Worm (Caenorhabditis elegans) whole organism, L2 larva: ENCODE measurements around the gene srbc-63.

Experiments used
- C34F6.9 ChIP-seq: fragments of 150-350 bp; optimal IDR thresholded peaks from 2 replicates; lab custom pipeline; 2014; ENCODE audit warnings: missing biosample characterization, missing genetic modification characterization
- F13H6.1 ChIP-seq: sonication (generic microtip); optimal IDR thresholded peaks from 2 replicates; lab custom pipeline; 2016; ENCODE audit warnings: missing genetic modification characterization, missing compliant biosample characterization
- R02D3.7 ChIP-seq: fragments of 150-350 bp; optimal IDR thresholded peaks from 2 replicates; lab custom pipeline; 2014; ENCODE audit warnings: missing biosample characterization, missing genetic modification characterization
- Y55F3AM.14 ChIP-seq: fragments of 200-800 bp; sonication (Bioruptor generic); optimal IDR thresholded peaks from 2 replicates; lab custom pipeline; 2018; ENCODE audit warnings: mild to moderate bottlenecking, missing genetic modification characterization, missing compliant biosample characterization
- alr-1 ChIP-seq: fragments of 150-350 bp; optimal IDR thresholded peaks from 2 replicates; lab custom pipeline; 2014; ENCODE audit warnings: missing biosample characterization, missing genetic modification characterization
- aly-2 ChIP-seq: fragments of 150-350 bp; optimal IDR thresholded peaks from 2 replicates; lab custom pipeline; 2014; ENCODE audit warnings: missing biosample characterization, missing genetic modification characterization
- ama-1 ChIP-seq: fragments of 150-350 bp; optimal IDR thresholded peaks from 2 replicates; lab custom pipeline; 2018; ENCODE audit warnings: inconsistent platforms
- ceh-82 ChIP-seq: fragments of 150-350 bp; optimal IDR thresholded peaks from 2 replicates; lab custom pipeline; 2014; ENCODE audit warnings: missing biosample characterization, missing genetic modification characterization
- crh-2 ChIP-seq: sonication (generic microtip); optimal IDR thresholded peaks from 2 replicates; lab custom pipeline; 2017; ENCODE audit warnings: missing biosample characterization, missing genetic modification characterization
- dmd-4 ChIP-seq: sonication (generic microtip); optimal IDR thresholded peaks from 2 replicates; lab custom pipeline; 2017; ENCODE audit warnings: missing biosample characterization, missing genetic modification characterization
- egl-27 ChIP-seq: sonication (generic microtip); optimal IDR thresholded peaks from 3 replicates; lab custom pipeline; 2017; ENCODE audit warnings: missing biosample characterization, missing genetic modification reagents, missing genetic modification characterization
- elt-1 ChIP-seq: fragments of 150-350 bp; optimal IDR thresholded peaks from 2 replicates; lab custom pipeline; 2014; ENCODE audit warnings: missing biosample characterization, missing genetic modification characterization
- elt-3 ChIP-seq: sonication (generic microtip); optimal IDR thresholded peaks from 2 replicates; lab custom pipeline; 2017; ENCODE audit warnings: missing biosample characterization, missing genetic modification characterization
- fos-1 ChIP-seq: fragments of 150-350 bp; optimal IDR thresholded peaks from 2 replicates; lab custom pipeline; 2014; ENCODE audit warnings: missing biosample characterization, missing genetic modification characterization
- gmeb-1 ChIP-seq: fragments of 150-350 bp; optimal IDR thresholded peaks from 2 replicates; lab custom pipeline; 2014; ENCODE audit warnings: missing biosample characterization, missing genetic modification characterization
- lin-11 ChIP-seq: fragments of 150-350 bp; sonication (generic microtip); optimal IDR thresholded peaks from 2 replicates; lab custom pipeline; 2014; ENCODE audit warnings: missing biosample characterization, missing genetic modification characterization, inconsistent platforms, mixed read lengths
- lin-13 ChIP-seq: fragments of 150-350 bp; optimal IDR thresholded peaks from 2 replicates; lab custom pipeline; 2014; ENCODE audit warnings: missing biosample characterization, missing genetic modification reagents, missing genetic modification characterization
- lin-39 ChIP-seq: fragments of 150-350 bp; optimal IDR thresholded peaks from 2 replicates; lab custom pipeline; 2014; ENCODE audit warnings: missing biosample characterization, missing genetic modification reagents, missing genetic modification characterization
- mab-5 ChIP-seq: fragments of 150-350 bp; optimal IDR thresholded peaks from 2 replicates; lab custom pipeline; 2014; ENCODE audit warnings: missing biosample characterization, missing genetic modification characterization
- mbf-1 ChIP-seq: sonication (generic microtip); optimal IDR thresholded peaks from 2 replicates; lab custom pipeline; 2017; ENCODE audit warnings: missing biosample characterization, missing genetic modification characterization
- nhr-10 ChIP-seq: sonication (generic microtip); optimal IDR thresholded peaks from 2 replicates; lab custom pipeline; 2017; ENCODE audit warnings: missing biosample characterization, missing genetic modification characterization
- nhr-11 ChIP-seq: fragments of 150-350 bp; optimal IDR thresholded peaks from 2 replicates; lab custom pipeline; 2014; ENCODE audit warnings: missing biosample characterization, missing genetic modification characterization
- nhr-12 ChIP-seq: fragments of 150-350 bp; optimal IDR thresholded peaks from 2 replicates; lab custom pipeline; 2014; ENCODE audit warnings: missing biosample characterization, missing genetic modification characterization
- nhr-129 ChIP-seq: fragments of 150-350 bp; optimal IDR thresholded peaks from 2 replicates; lab custom pipeline; 2014; ENCODE audit warnings: missing biosample characterization, missing genetic modification characterization
- nhr-21 ChIP-seq: fragments of 150-350 bp; optimal IDR thresholded peaks from 2 replicates; lab custom pipeline; 2014; ENCODE audit warnings: missing biosample characterization, missing genetic modification characterization
- nhr-23 ChIP-seq: fragments of 150-350 bp; optimal IDR thresholded peaks from 2 replicates; lab custom pipeline; 2014; ENCODE audit warnings: missing biosample characterization, missing genetic modification reagents, missing genetic modification characterization
- nhr-237 ChIP-seq: fragments of 150-350 bp; optimal IDR thresholded peaks from 2 replicates; lab custom pipeline; 2014; ENCODE audit warnings: missing biosample characterization, missing genetic modification characterization
- nhr-77 ChIP-seq: fragments of 150-350 bp; optimal IDR thresholded peaks from 2 replicates; lab custom pipeline; 2014; ENCODE audit warnings: missing biosample characterization, missing genetic modification characterization
- peb-1 ChIP-seq: fragments of 150-350 bp; optimal IDR thresholded peaks from 2 replicates; lab custom pipeline; 2014; ENCODE audit warnings: missing biosample characterization, missing genetic modification characterization
- sem-4 ChIP-seq: fragments of 150-350 bp; optimal IDR thresholded peaks from 2 replicates; lab custom pipeline; 2014; ENCODE audit warnings: missing biosample characterization, missing genetic modification reagents, missing genetic modification characterization
- skn-1 ChIP-seq: sonication (generic microtip); optimal IDR thresholded peaks from 2 replicates; lab custom pipeline; 2017; ENCODE audit warnings: missing biosample characterization, missing genetic modification characterization
- sma-3 ChIP-seq: sonication (generic microtip); optimal IDR thresholded peaks from 2 replicates; lab custom pipeline; 2016; ENCODE audit warnings: missing genetic modification reagents, missing genetic modification characterization, missing compliant biosample characterization
- sma-9 ChIP-seq, 2 experiments: fragments of 150-350 bp in 1 of 2; sonication (generic microtip) in 1 of 2; optimal IDR thresholded peaks; 2 replicates each; lab custom pipeline; 2014 to 2016; ENCODE audit warnings: missing genetic modification characterization in 2 of 2, mild to moderate bottlenecking in 1 of 2, missing biosample characterization in 1 of 2, missing compliant biosample characterization in 1 of 2, missing genetic modification reagents in 1 of 2, moderate library complexity in 1 of 2
- snpc-4 ChIP-seq: fragments of 150-350 bp; optimal IDR thresholded peaks from 2 replicates; lab custom pipeline; 2014; ENCODE audit warnings: missing biosample characterization, missing genetic modification characterization
- unc-39 ChIP-seq: fragments of 150-350 bp; optimal IDR thresholded peaks from 2 replicates; lab custom pipeline; 2014; ENCODE audit warnings: missing biosample characterization, missing genetic modification characterization
- unc-55 ChIP-seq: fragments of 150-350 bp; sonication (generic microtip); optimal IDR thresholded peaks from 3 replicates; lab custom pipeline; 2014; ENCODE audit warnings: missing biosample characterization, missing genetic modification reagents, missing genetic modification characterization
- unc-62 ChIP-seq: fragments of 150-350 bp; optimal IDR thresholded peaks from 2 replicates; lab custom pipeline; 2014; ENCODE audit warnings: missing biosample characterization, missing genetic modification reagents, missing genetic modification characterization

srbc-63 gene

ce11 chrV:15426944-15427343, 14.4 kb upstream of the srbc-63 start, which contains the start of gene fbxa-209:
Gene fbxa-209 (minus strand): TSS chrV:15427044.
- TF ChIP-seq gmeb-1 (tag; lab: Kevin White, UChicago) (no peak), lin-13 (GFP tag; lab: Kevin White, UChicago) (no peak), nhr-77 (no peak), egl-27 (tag; lab: Kevin White, UChicago) (no peak), lin-39 (no peak), elt-3 (tag; lab: Kevin White, UChicago) (no peak), fos-1 (no peak), nhr-12 (tag; lab: Kevin White, UChicago) (no peak), ama-1 (lab: Kevin White, UChicago) (no peak), Y55F3AM.14 (no peak), alr-1 (tag; lab: Kevin White, UChicago) (no peak), nhr-10 (tag; lab: Kevin White, UChicago) (no peak), nhr-11 (tag; lab: Kevin White, UChicago) (no peak), nhr-237 (tag; lab: Kevin White, UChicago) (no peak), crh-2 (no peak), peb-1 (tag; lab: Kevin White, UChicago) (no peak), nhr-23 (tag; lab: Kevin White, UChicago) (no peak), nhr-129 (no peak)

- TF ChIP-seq fos-1 (peak; percentile 48), R02D3.7 (tag; lab: Kevin White, UChicago) (no peak)
Observed at ce11 chrV:15425368-15426091, 13.0 kb upstream of the srbc-63 start, which contains the start of gene Y36E3A.2. Gene Y36E3A.2 (plus strand): TSS chrV:15426041.

- TF ChIP-seq dmd-4 (no peak), nhr-12 (tag; lab: Kevin White, UChicago) (no peak), lin-13 (GFP tag; lab: Kevin White, UChicago) (no peak), nhr-10 (tag; lab: Kevin White, UChicago) (no peak)
Observed at ce11 chrV:15423601-15424000, 11.1 kb upstream of the srbc-63 start, which contains the start of gene fbxa-104. Gene fbxa-104 (minus strand): TSS chrV:15423683.

- TF ChIP-seq peb-1 (tag; lab: Kevin White, UChicago) (no peak), nhr-237 (tag; lab: Kevin White, UChicago) (no peak), mab-5 (tag; lab: Kevin White, UChicago) (no peak), F13H6.1 (tag; lab: Kevin White, UChicago) (no peak)
- TF ChIP-seq, all 48 proteins: peak for 0
Observed at ce11 chrV:15417822-15418221, 5.3 kb upstream of the srbc-63 start, which contains the start of gene T06E6.10. Gene T06E6.10 (plus strand): TSS chrV:15418122.

- no peak for TF ChIP-seq nhr-237 (tag; lab: Kevin White, UChicago)
- TF ChIP-seq nhr-21 (tag; lab: Kevin White, UChicago) = no peak
- TF ChIP-seq mbf-1 = no peak
- TF ChIP-seq unc-39 (tag; lab: Kevin White, UChicago) = no peak
- no peak for TF ChIP-seq nhr-11 (tag; lab: Kevin White, UChicago)
- TF ChIP-seq elt-1 (tag; lab: Kevin White, UChicago) = no peak
- TF ChIP-seq egl-27 (tag; lab: Kevin White, UChicago) = no peak
- no peak for TF ChIP-seq ama-1 (lab: Kevin White, UChicago)
- TF ChIP-seq nhr-23 (tag; lab: Kevin White, UChicago) = no peak
- no peak for TF ChIP-seq unc-55 (GFP tag; lab: Kevin White, UChicago)
Observed at ce11 chrV:15415951-15416350, 3.4 kb upstream of the srbc-63 start, which contains the start of gene srh-265. Gene srh-265 (plus strand): TSS chrV:15416251.

ce11 chrV:15413847-15414246, 1.3 kb upstream of the srbc-63 start, which contains the start of gene srh-264:
Gene srh-264 (plus strand): TSS chrV:15414147.
- TF ChIP-seq gmeb-1 (tag; lab: Kevin White, UChicago) (no peak), elt-1 (tag; lab: Kevin White, UChicago) (no peak), snpc-4 (tag; lab: Kevin White, UChicago) (no peak), unc-62 (GFP tag; lab: Kevin White, UChicago) (no peak), unc-39 (tag; lab: Kevin White, UChicago) (no peak), skn-1 (no peak), aly-2 (tag; lab: Kevin White, UChicago) (no peak), Y55F3AM.14 (no peak), C34F6.9 (tag; lab: Kevin White, UChicago) (no peak), lin-13 (GFP tag; lab: Kevin White, UChicago) (no peak), ceh-82 (no peak), sem-4 (tag; lab: Kevin White, UChicago) (no peak), sma-3 (GFP tag; lab: Kevin White, UChicago) (no peak), elt-3 (tag; lab: Kevin White, UChicago) (no peak), nhr-129 (no peak), mab-5 (tag; lab: Kevin White, UChicago) (no peak), sma-9 (GFP tag; optimal IDR thresholded peaks at IDR 0.05; lab: Kevin White, UChicago) (no peak), sma-9 (tag; optimal IDR thresholded peaks at IDR 0.05; lab: Kevin White, UChicago) (no peak), nhr-237 (tag; lab: Kevin White, UChicago) (no peak), lin-11 (tag; lab: Kevin White, UChicago) (no peak)
